Fruit fly (Drosophila melanogaster) whole organism, embryonic: ENCODE data around the gene CG3603.

Experiments
- Blimp-1 ChIP-seq: fragments of 200-800 bp; sonication (Bioruptor generic); optimal IDR thresholded peaks from 3 replicates; lab custom pipeline; 2018; ENCODE audit warnings: missing biosample characterization, missing genetic modification characterization, mild to moderate bottlenecking, moderate library complexity, missing genetic modification reagents
- Drgx ChIP-seq: fragments of 200-800 bp; sonication (Bioruptor generic); IDR thresholded peaks from 2 replicates; pipeline ENCODE4 v1.3.6; 2022; ENCODE audit warnings: missing biosample characterization, missing genetic modification characterization

DNA sequence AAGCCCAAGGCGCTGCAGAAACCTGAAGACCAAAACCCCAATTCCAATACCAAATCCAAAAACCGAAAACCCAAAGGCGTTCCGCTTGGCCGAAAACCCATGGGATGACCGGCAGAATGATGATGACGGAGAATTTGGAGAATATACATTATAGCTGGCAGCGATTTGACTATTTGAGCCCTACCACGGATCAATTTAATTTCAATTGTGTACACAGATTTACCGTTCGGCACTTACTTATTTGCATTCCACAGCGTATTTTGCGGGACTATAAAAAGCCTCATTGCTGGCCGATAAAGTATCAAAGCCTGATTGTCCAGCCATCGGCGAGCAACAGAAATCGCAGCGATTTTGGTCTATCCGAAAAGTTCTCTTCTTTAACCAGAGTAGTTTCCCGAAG lies 2.7 kb upstream of the CG3603 start, which contains the start of gene CG14423:
- TF ChIP-seq Blimp-1 (GFP tag; lab: Kevin White, UChicago) = no peak
- TF ChIP-seq Drgx (GFP tag; lab: Robert Waterston, UW) = no peak
